Fruit fly (Drosophila melanogaster): ENCODE results near the gene Hmu.

Hmu gene

dm6 chr3R:27245401-27245757 is 43.2 kb upstream of the Hmu start (continued):
- TF ChIP-seq Atf3 (GFP tag; optimal IDR thresholded peaks at IDR 0.05): no peak
- TF ChIP-seq B-H2 (GFP tag; optimal IDR thresholded peaks at IDR 0.05): no peak
- no peak for TF ChIP-seq H15 (GFP tag; IDR thresholded peaks at IDR 0.05)
- TF ChIP-seq Hand (GFP tag; optimal IDR thresholded peaks at IDR 0.05): no peak
- TF ChIP-seq Eip74EF (GFP tag; optimal IDR thresholded peaks at IDR 0.05): no peak
- TF ChIP-seq chn (GFP tag; optimal IDR thresholded peaks at IDR 0.05): no peak
- TF ChIP-seq Hmr (GFP tag; optimal IDR thresholded peaks at IDR 0.05): no peak
- TF ChIP-seq Sry-δ (GFP tag; optimal IDR thresholded peaks at IDR 0.05): peak; percentile 16
- TF ChIP-seq mld (GFP tag; IDR thresholded peaks at IDR 0.05; ENCODE audit: partially characterized antibody): no peak
- TF ChIP-seq CTCF (GFP tag; optimal IDR thresholded peaks at IDR 0.05): no peak
- no peak for TF ChIP-seq tx (GFP tag; optimal IDR thresholded peaks at IDR 0.05)
- no peak for TF ChIP-seq Atf-2 (GFP tag; optimal IDR thresholded peaks at IDR 0.05)
- no peak for TF ChIP-seq CG13424 (tag; optimal IDR thresholded peaks at IDR 0.05)
- no peak for TF ChIP-seq klu (GFP tag; IDR thresholded peaks at IDR 0.05)
- TF ChIP-seq CG10543 (GFP tag; optimal IDR thresholded peaks at IDR 0.05): peak; percentile 33
- TF ChIP-seq dmrt99B (tag; optimal IDR thresholded peaks at IDR 0.05): no peak
- 0 out of 3 replicates have a peak, but pooled peaks have one; percentile 33 for TF ChIP-seq CG34224 (GFP tag; IDR thresholded peaks at IDR 0.05; ENCODE audit: partially characterized antibody)
- no peak for TF ChIP-seq Oli (tag; optimal IDR thresholded peaks at IDR 0.05)
- TF ChIP-seq Sox102F (GFP tag; optimal IDR thresholded peaks at IDR 0.05): no peak
- no peak for TF ChIP-seq CG9876 (GFP tag; optimal IDR thresholded peaks at IDR 0.05)
- no peak for TF ChIP-seq Stat92E (GFP tag; optimal IDR thresholded peaks at IDR 0.05)
- no peak for TF ChIP-seq vnd (GFP tag; IDR thresholded peaks at IDR 0.05; ENCODE audit: partially characterized antibody)
- TF ChIP-seq HHEX (GFP tag; optimal IDR thresholded peaks at IDR 0.05): no peak
- no peak for TF ChIP-seq stc (GFP tag; IDR thresholded peaks at IDR 0.05)
- TF ChIP-seq tll (GFP tag; optimal IDR thresholded peaks at IDR 0.05): no peak
- peak; percentile 10 for TF ChIP-seq nmo (GFP tag; optimal IDR thresholded peaks at IDR 0.05)
- TF ChIP-seq CG10959 (GFP tag; IDR thresholded peaks at IDR 0.05): no peak
- no peak for TF ChIP-seq CG6654 (GFP tag; optimal IDR thresholded peaks at IDR 0.05)
- no peak for TF ChIP-seq CG31224 (GFP tag; IDR thresholded peaks at IDR 0.05)
- peak; percentile 8 for TF ChIP-seq CG17186 (GFP tag; optimal IDR thresholded peaks at IDR 0.05)
- TF ChIP-seq scrt (GFP tag; optimal IDR thresholded peaks at IDR 0.05): no peak
- peak; percentile 0 for TF ChIP-seq Sin3A (optimal IDR thresholded peaks at IDR 0.05)
- no peak for TF ChIP-seq ind (GFP tag; optimal IDR thresholded peaks at IDR 0.05)
- TF ChIP-seq CG1647 (GFP tag; optimal IDR thresholded peaks at IDR 0.05): no peak
- no peak for TF ChIP-seq CG14014 (GFP tag; IDR thresholded peaks at IDR 0.05)
- TF ChIP-seq CG1602 (GFP tag; optimal IDR thresholded peaks at IDR 0.05): no peak
- TF ChIP-seq ato (GFP tag; IDR thresholded peaks at IDR 0.05; ENCODE audit: partially characterized antibody): 0 out of 2 replicates have a peak, but pooled peaks have one; percentile 4
- TF ChIP-seq CrebB (tag; optimal IDR thresholded peaks at IDR 0.05): peak; percentile 17
- TF ChIP-seq chif (GFP tag; optimal IDR thresholded peaks at IDR 0.05): peak in 1 of 2 experiments; percentile 17
- no peak for TF ChIP-seq CG31365 (tag; optimal IDR thresholded peaks at IDR 0.05)
- no peak for TF ChIP-seq schlank (tag; optimal IDR thresholded peaks at IDR 0.05)
- TF ChIP-seq CG12236 (GFP tag; optimal IDR thresholded peaks at IDR 0.05): no peak

DNA sequence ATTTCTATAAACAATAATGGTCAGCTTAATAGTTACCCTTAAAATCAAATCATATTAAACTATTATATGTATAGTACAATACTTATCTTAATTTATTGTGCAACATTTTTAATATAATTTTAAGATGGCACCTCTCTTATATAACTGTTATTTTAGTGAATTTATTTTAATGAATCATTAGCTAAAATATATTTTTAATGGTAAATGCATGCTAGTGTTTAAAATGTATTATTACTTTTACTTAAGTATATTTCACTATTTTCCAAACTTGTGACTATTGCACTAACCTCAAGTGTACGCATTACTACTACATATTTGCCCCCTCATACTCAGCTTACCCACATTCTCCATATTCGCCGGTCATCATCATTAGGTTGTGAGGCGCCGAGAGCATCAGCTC is 42.3 kb upstream of the Hmu start:
- TF ChIP-seq CG10979 (tag; optimal IDR thresholded peaks at IDR 0.05) (peak; percentile 89), corto (GFP tag; optimal IDR thresholded peaks at IDR 0.05) (no peak), Hey (tag; optimal IDR thresholded peaks at IDR 0.05) (no peak), CG4854 (GFP tag; optimal IDR thresholded peaks at IDR 0.05) (no peak), CG2116 (GFP tag; optimal IDR thresholded peaks at IDR 0.05) (peak; percentile 38), Dek (tag; optimal IDR thresholded peaks at IDR 0.05) (peak; percentile 33), CG12942 (GFP tag; optimal IDR thresholded peaks at IDR 0.05) (peak; percentile 46), CG14667 (GFP tag; IDR thresholded peaks at IDR 0.05) (peak; percentile 24; the same call in 1 of the 2 replicates), Gsc (GFP tag; IDR thresholded peaks at IDR 0.05) (no peak), Sox100B (GFP tag; optimal IDR thresholded peaks at IDR 0.05) (peak; percentile 90), ap (GFP tag; IDR thresholded peaks at IDR 0.05) (0 out of 2 replicates have a peak, but pooled peaks have one; percentile 49), gro (GFP tag; optimal IDR thresholded peaks at IDR 0.05) (no peak)

Measured in whole organism, embryonic.